Comparison of ENCODE assay signal across 4 worm cellular contexts in the genomic region with DNA sequence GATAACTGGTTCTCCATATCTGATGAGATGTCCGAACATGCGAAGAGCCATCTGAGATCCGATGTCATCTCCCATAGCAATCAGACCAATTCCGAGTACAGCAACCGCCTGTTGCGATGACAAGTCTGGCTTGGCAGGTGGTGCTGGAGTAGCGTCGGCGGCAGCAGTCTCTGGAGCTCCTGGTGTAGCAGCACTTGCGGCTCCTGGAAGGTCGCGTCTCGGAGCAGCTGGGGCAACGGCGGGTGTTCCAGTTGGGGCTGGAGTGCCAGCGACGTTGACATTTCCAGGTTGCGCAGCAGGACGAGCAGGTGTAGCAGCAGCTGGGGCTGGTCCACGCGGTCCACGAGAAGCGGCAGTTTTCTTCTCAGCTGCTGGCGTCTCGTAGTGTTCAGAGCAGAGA.
A peak's percentile ranks its signal among the peaks of the same experiment; 100 is the strongest.
TF ChIP-seq lines count a peak whose summit lies in the region.

No protein-coding gene starts in this region.

TF ChIP-seq in whole organism, L1 larva, 84 proteins besides CTCF, POLR2A, EP300 and RAD21:
- TF ChIP-seq ceh-8 (GFP tag; optimal IDR thresholded peaks at IDR 0.05; lab: Kevin White, UChicago): peak; percentile 55
- no peak for TF ChIP-seq rnt-1 (tag; optimal IDR thresholded peaks at IDR 0.05; lab: Kevin White, UChicago)
- no peak for TF ChIP-seq irx-1 (tag; optimal IDR thresholded peaks at IDR 0.05; lab: Kevin White, UChicago)
TF ChIP-seq in whole organism, L1 larva: peak in this region for 1.

TF ChIP-seq in whole organism, L4 larva, 104 proteins besides CTCF, POLR2A, EP300 and RAD21:
- TF ChIP-seq mes-2 (tag; optimal IDR thresholded peaks at IDR 0.05; lab: Kevin White, UChicago; ENCODE audit: poor library complexity, severe bottlenecking) (no peak), ctbp-1 (GFP tag; IDR thresholded peaks at IDR 0.05; lab: Robert Waterston, UW) (0 out of 2 replicates have a peak, but pooled peaks have one; percentile 11), pha-4 (GFP tag; IDR thresholded peaks at IDR 0.05; lab: Robert Waterston, UW) (peak; percentile 17; the same call in 1 of the 2 replicates), pha-4 (tag; optimal IDR thresholded peaks at IDR 0.05; lab: Kevin White, UChicago) (no peak), set-16 (GFP tag; IDR thresholded peaks at IDR 0.05; lab: Robert Waterston, UW) (peak; percentile 97)

TF ChIP-seq in whole organism, late embryonic, 69 proteins besides CTCF, POLR2A, EP300 and RAD21:
- TF ChIP-seq C08G9.2 (tag; optimal IDR thresholded peaks at IDR 0.05; lab: Kevin White, UChicago) (peak; percentile 28), eyg-1 (tag; optimal IDR thresholded peaks at IDR 0.05; lab: Kevin White, UChicago) (no peak), mec-3 (tag; optimal IDR thresholded peaks at IDR 0.05; lab: Kevin White, UChicago; ENCODE audit: borderline replicate concordance) (peak; percentile 24), nfya-1 (tag; optimal IDR thresholded peaks at IDR 0.05; lab: Kevin White, UChicago) (no peak), hlh-8 (tag; optimal IDR thresholded peaks at IDR 0.05; lab: Kevin White, UChicago) (no peak)

TF ChIP-seq in whole organism, young adult, 124 proteins besides CTCF, POLR2A, EP300 and RAD21:
- no peak for TF ChIP-seq snpc-1.1 (tag; optimal IDR thresholded peaks at IDR 0.05; lab: Kevin White, UChicago; ENCODE audit: insufficient read depth)
- TF ChIP-seq dox-1 (GFP tag; IDR thresholded peaks at IDR 0.05; lab: Robert Waterston, UW): 0 out of 2 replicates have a peak, but pooled peaks have one; percentile 10
- TF ChIP-seq C17E4.6 (GFP tag; IDR thresholded peaks at IDR 0.05; lab: Robert Waterston, UW): no peak
- no peak for TF ChIP-seq rpc-1 (optimal IDR thresholded peaks at IDR 0.05; lab: Kevin White, UChicago)
- TF ChIP-seq rpc-1 (tag; optimal IDR thresholded peaks at IDR 0.05; lab: Kevin White, UChicago): no peak
- no peak for TF ChIP-seq D2030.7 (GFP tag; IDR thresholded peaks at IDR 0.05; lab: Robert Waterston, UW)
- no peak for TF ChIP-seq die-1 (tag; optimal IDR thresholded peaks at IDR 0.05; lab: Kevin White, UChicago)
- no peak for TF ChIP-seq snpc-1.3 (tag; optimal IDR thresholded peaks at IDR 0.05; lab: Kevin White, UChicago; ENCODE audit: insufficient read depth)
- TF ChIP-seq nhr-120 (GFP tag; IDR thresholded peaks at IDR 0.05; lab: Robert Waterston, UW): no peak
- TF ChIP-seq unc-130 (GFP tag; optimal IDR thresholded peaks at IDR 0.05; lab: Kevin White, UChicago): no peak
- TF ChIP-seq efl-1 (GFP tag; optimal IDR thresholded peaks at IDR 0.05; lab: Kevin White, UChicago): no peak
- TF ChIP-seq ztf-3 (GFP tag; optimal IDR thresholded peaks at IDR 0.05; lab: Kevin White, UChicago): no peak
- TF ChIP-seq zim-3 (tag; optimal IDR thresholded peaks at IDR 0.05; lab: Kevin White, UChicago): no peak
- TF ChIP-seq ztf-18 (tag; optimal IDR thresholded peaks at IDR 0.05; lab: Kevin White, UChicago): no peak
- 0 out of 2 replicates have a peak, but pooled peaks have one; percentile 21 for TF ChIP-seq F33H1.4 (GFP tag; IDR thresholded peaks at IDR 0.05; lab: Robert Waterston, UW)
- no peak for TF ChIP-seq egl-18 (GFP tag; IDR thresholded peaks at IDR 0.05; lab: Robert Waterston, UW)
- no peak for TF ChIP-seq aptf-3 (GFP tag; IDR thresholded peaks at IDR 0.05; lab: Robert Waterston, UW)
- TF ChIP-seq mel-28 (tag; optimal IDR thresholded peaks at IDR 0.05; lab: Kevin White, UChicago; ENCODE audit: borderline replicate concordance): no peak
- no peak for TF ChIP-seq ceh-40 (GFP tag; IDR thresholded peaks at IDR 0.05; lab: Robert Waterston, UW)
- TF ChIP-seq ZK185.1 (tag; optimal IDR thresholded peaks at IDR 0.05; lab: Kevin White, UChicago; ENCODE audit: poor library complexity, severe bottlenecking): no peak
- no peak for TF ChIP-seq B0035.1 (tag; optimal IDR thresholded peaks at IDR 0.05; lab: Kevin White, UChicago)
- peak; percentile 92 for TF ChIP-seq egrh-3 (GFP tag; IDR thresholded peaks at IDR 0.05; lab: Robert Waterston, UW)
- no peak for TF ChIP-seq lsl-1 (GFP tag; optimal IDR thresholded peaks at IDR 0.05; lab: Kevin White, UChicago)
- no peak for TF ChIP-seq rcor-1 (GFP tag; IDR thresholded peaks at IDR 0.05; lab: Robert Waterston, UW)
- no peak for TF ChIP-seq madf-3 (GFP tag; IDR thresholded peaks at IDR 0.05; lab: Robert Waterston, UW)
- no peak for TF ChIP-seq bed-1 (GFP tag; IDR thresholded peaks at IDR 0.05; lab: Robert Waterston, UW)
- TF ChIP-seq F57A8.1 (GFP tag; optimal IDR thresholded peaks at IDR 0.05; lab: Kevin White, UChicago): no peak
- no peak for TF ChIP-seq ets-4 (GFP tag; optimal IDR thresholded peaks at IDR 0.05; lab: Kevin White, UChicago)
- no peak for TF ChIP-seq unc-62 (GFP tag; optimal IDR thresholded peaks at IDR 0.05; lab: Kevin White, UChicago)
- TF ChIP-seq chd-7 (tag; optimal IDR thresholded peaks at IDR 0.05; lab: Kevin White, UChicago): no peak
- TF ChIP-seq ceh-27 (GFP tag; optimal IDR thresholded peaks at IDR 0.05; lab: Kevin White, UChicago): peak; percentile 20
- TF ChIP-seq ama-1 (optimal IDR thresholded peaks at IDR 0.05; lab: Kevin White, UChicago): no peak
- TF ChIP-seq ama-1 (GFP tag; optimal IDR thresholded peaks at IDR 0.05; lab: Kevin White, UChicago): no peak
- TF ChIP-seq B0019.2 (GFP tag; conservative IDR thresholded peaks at IDR 0.05; lab: Robert Waterston, UW): no peak
- TF ChIP-seq ceh-58 (GFP tag; IDR thresholded peaks at IDR 0.05; lab: Robert Waterston, UW): no peak
- TF ChIP-seq F37B4.10 (GFP tag; IDR thresholded peaks at IDR 0.05; lab: Robert Waterston, UW): 0 out of 2 replicates have a peak, but pooled peaks have one; percentile 77
- no peak for TF ChIP-seq gei-17 (GFP tag; optimal IDR thresholded peaks at IDR 0.05; lab: Kevin White, UChicago)
- TF ChIP-seq zfh-2 (GFP tag; conservative IDR thresholded peaks at IDR 0.05; lab: Robert Waterston, UW): peak; percentile 96
- no peak for TF ChIP-seq nhr-179 (tag; optimal IDR thresholded peaks at IDR 0.05; lab: Kevin White, UChicago)
- no peak for TF ChIP-seq T07F8.4 (tag; optimal IDR thresholded peaks at IDR 0.05; lab: Kevin White, UChicago)
- no peak for TF ChIP-seq snpc-4 (GFP tag; optimal IDR thresholded peaks at IDR 0.05; lab: Kevin White, UChicago)
- no peak for TF ChIP-seq snpc-4 (tag; optimal IDR thresholded peaks at IDR 0.05; lab: Kevin White, UChicago)
- no peak for TF ChIP-seq hmg-20 (GFP tag; IDR thresholded peaks at IDR 0.05; lab: Robert Waterston, UW)
- TF ChIP-seq attf-6 (GFP tag; IDR thresholded peaks at IDR 0.05; lab: Robert Waterston, UW): no peak
- no peak for TF ChIP-seq somi-1 (GFP tag; optimal IDR thresholded peaks at IDR 0.05; lab: Kevin White, UChicago)
- TF ChIP-seq rec-8 (tag; optimal IDR thresholded peaks at IDR 0.05; lab: Kevin White, UChicago): no peak
- no peak for TF ChIP-seq let-526 (GFP tag; IDR thresholded peaks at IDR 0.05; lab: Robert Waterston, UW)
- TF ChIP-seq lin-26 (GFP tag; IDR thresholded peaks at IDR 0.05; lab: Robert Waterston, UW): peak; percentile 39; the same call in 1 of the 2 replicates
- TF ChIP-seq madf-6 (GFP tag; IDR thresholded peaks at IDR 0.05; lab: Robert Waterston, UW): no peak
- no peak for TF ChIP-seq ccch-3 (GFP tag; optimal IDR thresholded peaks at IDR 0.05; lab: Kevin White, UChicago)
- no peak for TF ChIP-seq ztf-28 (GFP tag; IDR thresholded peaks at IDR 0.05; lab: Robert Waterston, UW)
- peak; percentile 31; the same call in 1 of the 2 replicates for TF ChIP-seq mcd-1 (GFP tag; IDR thresholded peaks at IDR 0.05; lab: Robert Waterston, UW)
- TF ChIP-seq Y67H2A.10 (GFP tag; conservative IDR thresholded peaks at IDR 0.05; lab: Robert Waterston, UW): no peak
- TF ChIP-seq nfya-2 (GFP tag; IDR thresholded peaks at IDR 0.05; lab: Robert Waterston, UW): no peak
- TF ChIP-seq cebp-2 (GFP tag; IDR thresholded peaks at IDR 0.05; lab: Robert Waterston, UW): no peak
- TF ChIP-seq hsf-1 (GFP tag; IDR thresholded peaks at IDR 0.05; lab: Robert Waterston, UW): no peak
- no peak for TF ChIP-seq aptf-2 (GFP tag; conservative IDR thresholded peaks at IDR 0.05; lab: Robert Waterston, UW)
- TF ChIP-seq Y56A3A.18 (GFP tag; IDR thresholded peaks at IDR 0.05; lab: Robert Waterston, UW): no peak
- TF ChIP-seq lin-54 (GFP tag; optimal IDR thresholded peaks at IDR 0.05; lab: Kevin White, UChicago): no peak
